Fruit fly (Drosophila melanogaster) whole organism, wandering third instar larva: ENCODE results near the gene Nthl1.
A peak's percentile ranks its signal among the peaks of the same experiment; 100 is the strongest.

Experiments used
- CG32264 ChIP-seq: fragments of 200-800 bp; sonication (Bioruptor generic); optimal IDR thresholded peaks from 2 replicates; lab custom pipeline; 2016; ENCODE audit warnings: missing biosample characterization, missing genetic modification characterization
- CG9705 ChIP-seq: fragments of 200-800 bp; sonication (Bioruptor generic); optimal IDR thresholded peaks from 2 replicates; lab custom pipeline; 2018; ENCODE audit warnings: missing biosample characterization, mild to moderate bottlenecking, missing genetic modification characterization
- CrebA ChIP-seq: fragments of 200-800 bp; sonication (Bioruptor generic); optimal IDR thresholded peaks from 2 replicates; lab custom pipeline; 2016; ENCODE audit warnings: missing biosample characterization, mild to moderate bottlenecking, missing genetic modification characterization, borderline replicate concordance
- Dfd ChIP-seq: fragments of >200 bp; optimal IDR thresholded peaks from 2 replicates; lab custom pipeline; 2017; ENCODE audit warnings: missing biosample characterization, missing genetic modification characterization
- Dif ChIP-seq: fragments of 200-275, 200-300 bp; sonication (Bioruptor generic); optimal IDR thresholded peaks from 2 replicates; lab custom pipeline; 2018; ENCODE audit warnings: missing biosample characterization, missing genetic modification characterization; ENCODE audit not compliant: partially characterized antibody
- GATAd ChIP-seq: sonication (Bioruptor generic); optimal IDR thresholded peaks from 2 replicates; lab custom pipeline; 2016; ENCODE audit warnings: missing biosample characterization, missing genetic modification characterization
- HLH106 ChIP-seq: fragments of 200-800 bp; optimal IDR thresholded peaks from 3 replicates; lab custom pipeline; 2019; ENCODE audit warnings: missing biosample characterization, mild to moderate bottlenecking, missing genetic modification characterization, moderate library complexity
- Hnf4 ChIP-seq: fragments of 200-800 bp; sonication (Bioruptor generic); optimal IDR thresholded peaks from 2 replicates; lab custom pipeline; 2016; ENCODE audit warnings: missing biosample characterization, mild to moderate bottlenecking, missing genetic modification characterization
- Hr78 ChIP-seq: fragments of >200 bp; optimal IDR thresholded peaks from 2 replicates; lab custom pipeline; 2017; ENCODE audit warnings: missing biosample characterization, missing genetic modification characterization
- Hr83 ChIP-seq: fragments of 200-300 bp; sonication (Bioruptor generic); optimal IDR thresholded peaks from 2 replicates; lab custom pipeline; 2016; ENCODE audit warnings: missing biosample characterization, mild to moderate bottlenecking, missing genetic modification characterization, moderate library complexity; ENCODE audit not compliant: poor library complexity, severe bottlenecking
- Jra ChIP-seq: sonication (Bioruptor generic); optimal IDR thresholded peaks from 2 replicates; lab custom pipeline; 2016; ENCODE audit warnings: missing biosample characterization, missing genetic modification characterization
- Mio ChIP-seq: sonication (Bioruptor generic); optimal IDR thresholded peaks from 2 replicates; lab custom pipeline; 2016; ENCODE audit warnings: missing biosample characterization, missing genetic modification characterization
- Myc ChIP-seq: fragments of >200 bp; optimal IDR thresholded peaks from 2 replicates; lab custom pipeline; 2017
- N ChIP-seq: fragments of >200 bp; optimal IDR thresholded peaks from 2 replicates; lab custom pipeline; 2018; ENCODE audit warnings: missing biosample characterization, missing external identifiers, missing genetic modification characterization
- OdsH ChIP-seq: fragments of 200-800 bp; sonication (Bioruptor generic); optimal IDR thresholded peaks from 2 replicates; lab custom pipeline; 2016; ENCODE audit warnings: missing biosample characterization, mild to moderate bottlenecking, missing genetic modification characterization
- Rel ChIP-seq, 2 experiments: fragments of 200-800 bp; sonication (Bioruptor generic) in 1 of 2; optimal IDR thresholded peaks; 2 replicates in 1 of 2; 3 replicates in 1 of 2; lab custom pipeline; 2016 to 2019; ENCODE audit warnings: mild to moderate bottlenecking in 2 of 2, missing biosample characterization in 2 of 2, missing genetic modification characterization in 2 of 2, moderate library complexity in 1 of 2
- Vsx2 ChIP-seq: fragments of 200-300, 225-300 bp; sonication (Bioruptor generic); optimal IDR thresholded peaks from 2 replicates; lab custom pipeline; 2018; ENCODE audit warnings: missing biosample characterization, missing genetic modification characterization; ENCODE audit not compliant: partially characterized antibody
- br ChIP-seq: fragments of 200-800 bp; sonication (Bioruptor generic); optimal IDR thresholded peaks from 2 replicates; lab custom pipeline; 2016; ENCODE audit warnings: missing biosample characterization, missing genetic modification characterization
- brk ChIP-seq: fragments of 200-800 bp; sonication (Bioruptor generic); optimal IDR thresholded peaks from 2 replicates; lab custom pipeline; 2016; ENCODE audit warnings: missing biosample characterization, mild to moderate bottlenecking, missing genetic modification characterization
- dmrt93B ChIP-seq: fragments of 200-800 bp; sonication (Bioruptor generic); optimal IDR thresholded peaks from 2 replicates; lab custom pipeline; 2018; ENCODE audit warnings: missing biosample characterization, mild to moderate bottlenecking, missing genetic modification characterization
- dsf ChIP-seq: sonication (Bioruptor generic); optimal IDR thresholded peaks from 2 replicates; lab custom pipeline; 2016; ENCODE audit warnings: missing biosample characterization, missing genetic modification characterization, borderline replicate concordance
- ey ChIP-seq: fragments of 200-800 bp; sonication (Bioruptor generic); optimal IDR thresholded peaks from 2 replicates; lab custom pipeline; 2016; ENCODE audit warnings: missing biosample characterization, missing genetic modification characterization
- foxo ChIP-seq, 2 experiments: fragments of 200-800 bp; sonication (Bioruptor generic); optimal IDR thresholded peaks; 2 replicates in 1 of 2; 3 replicates in 1 of 2; lab custom pipeline; 2016 to 2017; ENCODE audit warnings: missing biosample characterization in 2 of 2, missing genetic modification characterization in 2 of 2
- fru ChIP-seq: fragments of 200-800 bp; sonication (Bioruptor generic); optimal IDR thresholded peaks from 3 replicates; lab custom pipeline; 2016; ENCODE audit warnings: missing biosample characterization, mild to moderate bottlenecking, missing genetic modification characterization
- h ChIP-seq: fragments of 200-800 bp; sonication (Bioruptor generic); optimal IDR thresholded peaks from 3 replicates; lab custom pipeline; 2016; ENCODE audit warnings: missing biosample characterization, mild to moderate bottlenecking, missing genetic modification characterization
- jim ChIP-seq: fragments of 175-275, 200-325 bp; sonication (Bioruptor generic); optimal IDR thresholded peaks from 2 replicates; lab custom pipeline; 2016; ENCODE audit warnings: missing biosample characterization, mild to moderate bottlenecking, missing genetic modification characterization
- lola ChIP-seq: fragments of >200 bp; optimal IDR thresholded peaks from 2 replicates; lab custom pipeline; 2017; ENCODE audit warnings: missing biosample characterization, missing genetic modification characterization
- rgr ChIP-seq: fragments of 200-800 bp; sonication (Bioruptor generic); optimal IDR thresholded peaks from 3 replicates; lab custom pipeline; 2016; ENCODE audit warnings: missing biosample characterization, mild to moderate bottlenecking, missing genetic modification characterization
- sage ChIP-seq: fragments of 200-800 bp; sonication (Bioruptor generic); optimal IDR thresholded peaks from 2 replicates; lab custom pipeline; 2016; ENCODE audit warnings: missing biosample characterization, mild to moderate bottlenecking, missing genetic modification characterization
- sv ChIP-seq: fragments of 200-800 bp; sonication (Bioruptor generic); optimal IDR thresholded peaks from 3 replicates; lab custom pipeline; 2016; ENCODE audit warnings: missing biosample characterization, missing genetic modification characterization
- tai ChIP-seq: sonication (Bioruptor generic); optimal IDR thresholded peaks from 2 replicates; lab custom pipeline; 2016; ENCODE audit warnings: missing biosample characterization, missing genetic modification characterization
- usp ChIP-seq: fragments of >200 bp; optimal IDR thresholded peaks from 2 replicates; lab custom pipeline; 2017; ENCODE audit warnings: missing biosample characterization, missing genetic modification characterization
- woc ChIP-seq: sonication (Bioruptor generic); optimal IDR thresholded peaks from 2 replicates; lab custom pipeline; 2016; ENCODE audit warnings: missing biosample characterization, mild to moderate bottlenecking, missing genetic modification characterization

Nthl1 gene

dm6 chr2L:20898478-20899075 lies 29.1 kb downstream of the Nthl1 start:
- TF ChIP-seq Dif (GFP tag; lab: Kevin White, UChicago) (no peak), foxo (GFP tag; optimal IDR thresholded peaks at IDR 0.05; lab: Kevin White, UChicago) (no peak), rgr (no peak), sv (GFP tag; lab: Kevin White, UChicago) (no peak), Jra (GFP tag; lab: Kevin White, UChicago) (no peak)

dm6 chr2L:20896681-20897341 lies 30.8 kb downstream of the Nthl1 start:
- TF ChIP-seq Hr83 (GFP tag; lab: Kevin White, UChicago): peak; percentile 55
- TF ChIP-seq GATAd (GFP tag; lab: Kevin White, UChicago): no peak

- TF ChIP-seq HLH106 (tag; lab: Kevin White, UChicago) (no peak), GATAd (GFP tag; lab: Kevin White, UChicago) (no peak), Mio (GFP tag; lab: Kevin White, UChicago) (no peak), sv (GFP tag; lab: Kevin White, UChicago) (no peak), br (GFP tag; lab: Kevin White, UChicago) (no peak), CG9705 (GFP tag; lab: Kevin White, UChicago) (no peak), Hnf4 (GFP tag; lab: Kevin White, UChicago) (no peak), Myc (lab: Kevin White, UChicago) (peak; percentile 51), fru (no peak), OdsH (GFP tag; lab: Kevin White, UChicago) (no peak), CrebA (GFP tag; lab: Kevin White, UChicago) (no peak), dmrt93B (GFP tag; lab: Kevin White, UChicago) (no peak), brk (GFP tag; lab: Kevin White, UChicago) (no peak), CG32264 (GFP tag; lab: Kevin White, UChicago) (no peak), Dfd (GFP tag; lab: Kevin White, UChicago) (no peak), jim (GFP tag; lab: Kevin White, UChicago) (no peak), N (GFP tag; lab: Kevin White, UChicago) (peak; percentile 55), Vsx2 (GFP tag; lab: Kevin White, UChicago) (peak; percentile 30), usp (no peak), lola (no peak), sage (GFP tag; lab: Kevin White, UChicago) (no peak), Dif (GFP tag; lab: Kevin White, UChicago) (peak; percentile 40), h (GFP tag; lab: Kevin White, UChicago) (no peak), Jra (GFP tag; lab: Kevin White, UChicago) (no peak), foxo (GFP tag; optimal IDR thresholded peaks at IDR 0.05; lab: Kevin White, UChicago) (no peak), ey (GFP tag; lab: Kevin White, UChicago) (no peak), Hr83 (GFP tag; lab: Kevin White, UChicago) (no peak), Hr78 (GFP tag; lab: Kevin White, UChicago) (no peak), dsf (GFP tag; lab: Kevin White, UChicago) (no peak), tai (GFP tag; lab: Kevin White, UChicago) (no peak), Rel (GFP tag; optimal IDR thresholded peaks at IDR 0.05; lab: Kevin White, UChicago) (no peak), Rel (tag; optimal IDR thresholded peaks at IDR 0.05; lab: Kevin White, UChicago) (no peak), rgr (no peak), woc (GFP tag; lab: Kevin White, UChicago) (no peak)
These were observed 36.5 kb downstream of the Nthl1 start for dm6 chr2L:20891188-20891587.
